Fruit fly (Drosophila melanogaster) whole organism, embryonic: ENCODE data around the gene Polr1H.

ENCODE experiments used
- ATbp ChIP-seq: fragments of 200-800 bp; sonication (Bioruptor generic); optimal IDR thresholded peaks from 2 replicates; lab custom pipeline; 2017; ENCODE audit warnings: missing biosample characterization, mild to moderate bottlenecking, missing genetic modification characterization, missing genetic modification reagents
- Asciz ChIP-seq: fragments of 200-800 bp; sonication (Bioruptor generic); optimal IDR thresholded peaks from 2 replicates; lab custom pipeline; 2017; ENCODE audit warnings: missing biosample characterization, mild to moderate bottlenecking, missing genetic modification characterization, missing genetic modification reagents
- Blimp-1 ChIP-seq: fragments of 200-800 bp; sonication (Bioruptor generic); optimal IDR thresholded peaks from 3 replicates; lab custom pipeline; 2018; ENCODE audit warnings: missing biosample characterization, missing genetic modification characterization, mild to moderate bottlenecking, moderate library complexity, missing genetic modification reagents
- CG10267 ChIP-seq: fragments of 200-800 bp; sonication (Bioruptor generic); optimal IDR thresholded peaks from 2 replicates; lab custom pipeline; 2018; ENCODE audit warnings: missing biosample characterization, mild to moderate bottlenecking, missing genetic modification characterization, moderate library complexity
- CG11398 ChIP-seq: fragments of 200-800 bp; sonication (Bioruptor generic); optimal IDR thresholded peaks from 2 replicates; lab custom pipeline; 2016; ENCODE audit warnings: missing biosample characterization, missing genetic modification characterization
- CG11695 ChIP-seq: fragments of 200-800 bp; sonication (Bioruptor generic); IDR thresholded peaks from 3 replicates; pipeline ENCODE4 v1.3.6; 2022; ENCODE audit warnings: missing biosample characterization, missing genetic modification characterization
- CG11696 ChIP-seq: fragments of 200-800 bp; sonication (Bioruptor generic); IDR thresholded peaks from 2 replicates; pipeline ENCODE4 v1.3.6; 2022; ENCODE audit warnings: missing biosample characterization, missing genetic modification characterization
- CG12071 ChIP-seq: fragments of 200-800 bp; sonication (Bioruptor generic); optimal IDR thresholded peaks from 3 replicates; lab custom pipeline; 2018; ENCODE audit warnings: missing biosample characterization, mild to moderate bottlenecking, missing genetic modification characterization
- CG1233 ChIP-seq: fragments of 200-800 bp; sonication (Bioruptor generic); optimal IDR thresholded peaks from 4 replicates; lab custom pipeline; 2018; ENCODE audit warnings: missing biosample characterization, mild to moderate bottlenecking, missing genetic modification characterization
- CG12769 ChIP-seq: fragments of 200-800 bp; sonication (Bioruptor generic); optimal IDR thresholded peaks from 2 replicates; lab custom pipeline; 2019; ENCODE audit warnings: missing biosample characterization, mild to moderate bottlenecking, missing genetic modification characterization, moderate library complexity
- CG13424 ChIP-seq: fragments of 200-800 bp; sonication (Bioruptor generic); optimal IDR thresholded peaks from 2 replicates; lab custom pipeline; 2019; ENCODE audit warnings: missing biosample characterization, mild to moderate bottlenecking, missing genetic modification characterization, moderate library complexity
- CG13775 ChIP-seq: fragments of 200-800 bp; sonication (Bioruptor generic); optimal IDR thresholded peaks from 3 replicates; lab custom pipeline; 2017; ENCODE audit warnings: missing biosample characterization, mild to moderate bottlenecking, missing genetic modification characterization
- CG16813 ChIP-seq: fragments of 200-800 bp; sonication (Bioruptor generic); IDR thresholded peaks from 3 replicates; pipeline ENCODE4 v1.3.6; 2022; ENCODE audit warnings: missing biosample characterization, missing genetic modification characterization; ENCODE audit not compliant: partially characterized antibody
- CG2116 ChIP-seq: fragments of 200-800 bp; sonication (Bioruptor generic); optimal IDR thresholded peaks from 3 replicates; lab custom pipeline; 2018; ENCODE audit warnings: missing biosample characterization, mild to moderate bottlenecking, missing genetic modification characterization
- CG2199 ChIP-seq: fragments of 200-800 bp; sonication (Bioruptor generic); IDR thresholded peaks from 3 replicates; pipeline ENCODE4 v1.3.6; 2022; ENCODE audit warnings: missing biosample characterization, missing genetic modification characterization
- CG30403 ChIP-seq: fragments of 200-800 bp; sonication (Bioruptor generic); optimal IDR thresholded peaks from 3 replicates; lab custom pipeline; 2016; ENCODE audit warnings: missing biosample characterization, missing genetic modification characterization
- CG3163 ChIP-seq: fragments of 200-800 bp; sonication (Bioruptor generic); optimal IDR thresholded peaks from 3 replicates; lab custom pipeline; 2016; ENCODE audit warnings: missing biosample characterization, missing genetic modification characterization
- CG6272 ChIP-seq: fragments of 200-800 bp; sonication (Bioruptor generic); IDR thresholded peaks from 2 replicates; pipeline ENCODE4 v1.3.6; 2022; ENCODE audit warnings: missing biosample characterization, missing genetic modification characterization
- CG7357 ChIP-seq: fragments of 200-800 bp; sonication (Bioruptor generic); IDR thresholded peaks from 3 replicates; pipeline ENCODE4 v1.3.6; 2022; ENCODE audit warnings: missing biosample characterization, missing genetic modification characterization
- CG9437 ChIP-seq: fragments of 200-800 bp; sonication (Bioruptor generic); optimal IDR thresholded peaks from 2 replicates; lab custom pipeline; 2018; ENCODE audit warnings: missing biosample characterization, mild to moderate bottlenecking, missing genetic modification characterization
- D ChIP-seq, 2 experiments: fragments of 200-800 bp in 1 of 2; fragments of >200 bp in 1 of 2; sonication (Bioruptor generic) in 1 of 2; optimal IDR thresholded peaks; 2 replicates in 1 of 2; 3 replicates in 1 of 2; lab custom pipeline; 2017; ENCODE audit warnings: mild to moderate bottlenecking in 1 of 2, missing biosample characterization in 1 of 2, missing genetic modification characterization in 1 of 2, missing genetic modification reagents in 1 of 2
- Deaf1 ChIP-seq: fragments of 200-800 bp; optimal IDR thresholded peaks from 3 replicates; lab custom pipeline; 2019; ENCODE audit warnings: missing biosample characterization, mild to moderate bottlenecking, missing genetic modification characterization, moderate library complexity
- E2f1 ChIP-seq: fragments of 200-800 bp; sonication (Bioruptor generic); IDR thresholded peaks from 2 replicates; pipeline ENCODE4 v1.3.6; 2022; ENCODE audit warnings: missing biosample characterization, missing genetic modification characterization
- HLH3B ChIP-seq: fragments of 200-800 bp; sonication (Bioruptor generic); IDR thresholded peaks from 2 replicates; pipeline ENCODE4 v1.3.6; 2022; ENCODE audit warnings: missing biosample characterization, missing genetic modification characterization
- Hr51 ChIP-seq, 2 experiments: fragments of 200-800 bp; sonication (Bioruptor generic); optimal IDR thresholded peaks; 2 replicates in 1 of 2; 3 replicates in 1 of 2; lab custom pipeline; 2016 to 2018; ENCODE audit warnings: missing biosample characterization in 2 of 2, missing genetic modification characterization in 2 of 2, mild to moderate bottlenecking in 1 of 2, moderate library complexity in 1 of 2
- Mrtf ChIP-seq: fragments of 200-800 bp; sonication (Bioruptor generic); IDR thresholded peaks from 3 replicates; pipeline ENCODE4 v1.3.6; 2022; ENCODE audit warnings: missing biosample characterization, missing genetic modification characterization
- Myb ChIP-seq: fragments of 200-800 bp; sonication (Bioruptor generic); optimal IDR thresholded peaks from 2 replicates; lab custom pipeline; 2016; ENCODE audit warnings: missing biosample characterization, missing genetic modification characterization
- Poxn ChIP-seq: fragments of 200-800 bp; sonication (Bioruptor generic); IDR thresholded peaks from 2 replicates; pipeline ENCODE4 v1.3.6; 2022; ENCODE audit warnings: missing biosample characterization, missing genetic modification characterization
- Ssrp ChIP-seq: fragments of 200-800 bp; sonication (Bioruptor generic); optimal IDR thresholded peaks from 2 replicates; lab custom pipeline; 2018; ENCODE audit warnings: missing biosample characterization, mild to moderate bottlenecking, missing genetic modification characterization, moderate library complexity
- Taf1 ChIP-seq: fragments of 200-800 bp; sonication (Bioruptor generic); IDR thresholded peaks from 2 replicates; pipeline ENCODE4 v1.3.6; 2022; ENCODE audit warnings: missing biosample characterization, missing genetic modification characterization
- ac ChIP-seq: fragments of 200-800 bp; sonication (Bioruptor generic); optimal IDR thresholded peaks from 3 replicates; lab custom pipeline; 2017; ENCODE audit warnings: missing biosample characterization, mild to moderate bottlenecking, missing genetic modification characterization
- ase ChIP-seq: fragments of 200-800 bp; sonication (Bioruptor generic); IDR thresholded peaks from 3 replicates; pipeline ENCODE4 v1.3.6; 2022; ENCODE audit warnings: missing biosample characterization, missing genetic modification characterization
- az2 ChIP-seq: fragments of 200-800 bp; sonication (Bioruptor generic); optimal IDR thresholded peaks from 3 replicates; lab custom pipeline; 2016; ENCODE audit warnings: missing biosample characterization, missing genetic modification characterization
- br ChIP-seq: fragments of >200 bp; optimal IDR thresholded peaks from 2 replicates; lab custom pipeline; 2017
- bsh ChIP-seq, 2 experiments: fragments of 200-800 bp; sonication (Bioruptor generic); optimal IDR thresholded peaks; 2 replicates each; lab custom pipeline; 2017 to 2018; ENCODE audit warnings: mild to moderate bottlenecking in 2 of 2, missing biosample characterization in 2 of 2, missing genetic modification characterization in 2 of 2, moderate library complexity in 1 of 2
- cg ChIP-seq: fragments of 200-800 bp; sonication (Bioruptor generic); optimal IDR thresholded peaks from 3 replicates; lab custom pipeline; 2019; ENCODE audit warnings: missing biosample characterization, mild to moderate bottlenecking, missing genetic modification characterization, moderate library complexity
- croc ChIP-seq: fragments of 200-800 bp; sonication (Bioruptor generic); conservative IDR thresholded peaks from 3 replicates; pipeline ENCODE4 v1.3.6; 2022; ENCODE audit warnings: missing biosample characterization, missing genetic modification characterization
- crol ChIP-seq: fragments of 200-800 bp; sonication (Bioruptor generic); IDR thresholded peaks from 2 replicates; pipeline ENCODE4 v1.3.6; 2022; ENCODE audit warnings: missing biosample characterization, missing genetic modification characterization
- ewg ChIP-seq: fragments of 200-800 bp; sonication (Bioruptor generic); optimal IDR thresholded peaks from 3 replicates; lab custom pipeline; 2017; ENCODE audit warnings: mild to moderate bottlenecking, missing biosample characterization, missing genetic modification reagents, missing genetic modification characterization
- gcm2 ChIP-seq: fragments of 200-800 bp; sonication (Bioruptor generic); optimal IDR thresholded peaks from 2 replicates; lab custom pipeline; 2016; ENCODE audit warnings: missing biosample characterization, missing genetic modification characterization
- hbn ChIP-seq: fragments of 200-800 bp; sonication (Bioruptor generic); IDR thresholded peaks from 2 replicates; pipeline ENCODE4 v1.3.6; 2022; ENCODE audit warnings: missing biosample characterization, missing genetic modification characterization; ENCODE audit not compliant: partially characterized antibody
- jing ChIP-seq: fragments of 200-800 bp; sonication (Bioruptor generic); optimal IDR thresholded peaks from 2 replicates; lab custom pipeline; 2018; ENCODE audit warnings: missing biosample characterization, mild to moderate bottlenecking, missing genetic modification characterization
- oc ChIP-seq: fragments of 200-800 bp; sonication (Bioruptor generic); optimal IDR thresholded peaks from 2 replicates; lab custom pipeline; 2018; ENCODE audit warnings: missing biosample characterization, mild to moderate bottlenecking, missing genetic modification characterization, moderate library complexity
- pros ChIP-seq: fragments of 200-800 bp; sonication (Bioruptor generic); optimal IDR thresholded peaks from 3 replicates; lab custom pipeline; 2019; ENCODE audit warnings: missing biosample characterization, mild to moderate bottlenecking, missing genetic modification characterization, moderate library complexity
- rib ChIP-seq: fragments of 200-800 bp; sonication (Bioruptor generic); IDR thresholded peaks from 2 replicates; pipeline ENCODE4 v1.3.6; 2022; ENCODE audit warnings: missing biosample characterization, missing genetic modification characterization
- ro ChIP-seq: fragments of 200-800 bp; sonication (Bioruptor generic); IDR thresholded peaks from 2 replicates; pipeline ENCODE4 v1.3.6; 2022; ENCODE audit warnings: missing biosample characterization, missing genetic modification characterization
- sens ChIP-seq: fragments of 200-800 bp; sonication (Bioruptor generic); peaks from one replicate; lab custom pipeline; 2016; ENCODE audit warnings: missing biosample characterization, missing genetic modification characterization
- seq ChIP-seq: fragments of 200-800 bp; sonication (Bioruptor generic); IDR thresholded peaks from 2 replicates; pipeline ENCODE4 v1.3.6; 2022; ENCODE audit warnings: missing biosample characterization, missing genetic modification characterization
- shn ChIP-seq: fragments of 200-800 bp; sonication (Bioruptor generic); optimal IDR thresholded peaks from 3 replicates; lab custom pipeline; 2016; ENCODE audit warnings: missing biosample characterization, missing genetic modification characterization
- sim ChIP-seq: fragments of 200-800 bp; sonication (Bioruptor generic); IDR thresholded peaks from 2 replicates; pipeline ENCODE4 v1.3.6; 2022; ENCODE audit warnings: missing biosample characterization, missing genetic modification characterization
- usp ChIP-seq: fragments of >200 bp; optimal IDR thresholded peaks from 2 replicates; lab custom pipeline; 2017; ENCODE audit warnings: missing biosample characterization, missing genetic modification characterization

Gene Polr1H

DNA sequence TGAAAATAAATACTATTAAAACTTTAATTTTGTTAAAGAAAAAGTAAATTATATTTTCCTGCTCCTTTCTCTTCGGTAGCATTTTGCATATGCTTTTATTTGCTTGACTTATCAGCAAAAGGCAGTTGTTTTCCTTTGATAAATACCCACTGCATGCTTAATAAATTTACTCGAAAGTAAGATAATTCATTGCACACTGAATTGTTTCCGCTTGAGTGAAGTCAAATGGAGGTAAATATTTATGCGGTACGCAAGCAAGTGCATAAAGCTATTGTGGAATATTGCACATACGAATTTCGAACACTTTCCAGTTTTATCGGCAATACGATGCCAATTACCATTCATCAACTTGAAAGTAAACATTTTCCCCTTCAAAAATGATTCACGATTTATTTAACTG, 45.4 kb upstream of the Polr1H start (continued):
- no peak for TF ChIP-seq CG12071 (GFP tag; lab: Kevin White, UChicago)
- no peak for TF ChIP-seq cg
- TF ChIP-seq ac: no peak
- TF ChIP-seq ATbp (GFP tag; lab: Kevin White, UChicago): peak; percentile 1
- TF ChIP-seq Asciz (GFP tag; lab: Kevin White, UChicago): peak; percentile 13
- no peak for TF ChIP-seq CG11695 (GFP tag; lab: Robert Waterston, UW)
- TF ChIP-seq CG9437: no peak
- TF ChIP-seq shn (GFP tag; lab: Kevin White, UChicago): no peak
- no peak for TF ChIP-seq Myb (GFP tag; lab: Kevin White, UChicago)
- no peak for TF ChIP-seq rib (GFP tag; lab: Robert Waterston, UW)
- no peak for TF ChIP-seq CG11696 (GFP tag; lab: Robert Waterston, UW)
- peak; percentile 12 for TF ChIP-seq CG1233 (GFP tag; lab: Kevin White, UChicago)
- no peak for TF ChIP-seq Deaf1
- TF ChIP-seq CG2199: no peak
- TF ChIP-seq br (lab: Kevin White, UChicago): no peak
- no peak for TF ChIP-seq sim (GFP tag; lab: Robert Waterston, UW)
- TF ChIP-seq CG16813: no peak
- no peak for TF ChIP-seq pros (GFP tag; lab: Kevin White, UChicago)
- TF ChIP-seq CG13775 (GFP tag; lab: Kevin White, UChicago): no peak
- peak in 1 of 2 experiments; percentile 27 for TF ChIP-seq bsh (GFP tag; optimal IDR thresholded peaks at IDR 0.05; lab: Kevin White, UChicago)
- no peak for TF ChIP-seq CG7357 (GFP tag; lab: Robert Waterston, UW)
- peak; percentile 34 for TF ChIP-seq Blimp-1 (GFP tag; lab: Kevin White, UChicago)
- no peak for TF ChIP-seq HLH3B (GFP tag; lab: Robert Waterston, UW)
- no peak for TF ChIP-seq CG3163 (GFP tag; lab: Kevin White, UChicago)
- no peak for TF ChIP-seq Poxn (GFP tag; lab: Robert Waterston, UW)
- TF ChIP-seq D (optimal IDR thresholded peaks at IDR 0.05; lab: Kevin White, UChicago): no peak
- TF ChIP-seq D (GFP tag; optimal IDR thresholded peaks at IDR 0.05; lab: Kevin White, UChicago): peak; percentile 1
- no peak for TF ChIP-seq ro
- TF ChIP-seq CG30403 (GFP tag; lab: Kevin White, UChicago): no peak
- no peak for TF ChIP-seq Taf1 (GFP tag; lab: Robert Waterston, UW)
- no peak for TF ChIP-seq az2 (GFP tag; lab: Kevin White, UChicago)
- no peak for TF ChIP-seq Mrtf (GFP tag; lab: Robert Waterston, UW)
- no peak for TF ChIP-seq jing (GFP tag; lab: Kevin White, UChicago)
- TF ChIP-seq oc (tag; lab: Kevin White, UChicago): no peak
- no peak for TF ChIP-seq CG12769 (tag; lab: Kevin White, UChicago)
- no peak for TF ChIP-seq Ssrp (tag; lab: Kevin White, UChicago)
- TF ChIP-seq CG2116 (GFP tag; lab: Kevin White, UChicago): no peak
- TF ChIP-seq sens (GFP tag; lab: Kevin White, UChicago): peak; percentile 63
- TF ChIP-seq CG6272: no peak
- no peak for TF ChIP-seq Hr51 (GFP tag; optimal IDR thresholded peaks at IDR 0.05; lab: Kevin White, UChicago)
- no peak for TF ChIP-seq E2f1 (GFP tag; lab: Robert Waterston, UW)
- no peak for TF ChIP-seq crol
- no peak for TF ChIP-seq ase (GFP tag; lab: Robert Waterston, UW)
- no peak for TF ChIP-seq ewg (GFP tag; lab: Kevin White, UChicago)
- TF ChIP-seq usp (GFP tag; lab: Kevin White, UChicago): no peak
- TF ChIP-seq croc: no peak
- no peak for TF ChIP-seq CG13424 (tag; lab: Kevin White, UChicago)
- TF ChIP-seq gcm2: no peak
- no peak for TF ChIP-seq CG11398 (GFP tag; lab: Kevin White, UChicago)
- TF ChIP-seq hbn (GFP tag; lab: Robert Waterston, UW): no peak
- no peak for TF ChIP-seq seq (GFP tag; lab: Robert Waterston, UW)
- TF ChIP-seq CG10267 (tag; lab: Kevin White, UChicago): no peak
